Fruit fly (Drosophila melanogaster): ENCODE results near the gene Nin.

DNA sequence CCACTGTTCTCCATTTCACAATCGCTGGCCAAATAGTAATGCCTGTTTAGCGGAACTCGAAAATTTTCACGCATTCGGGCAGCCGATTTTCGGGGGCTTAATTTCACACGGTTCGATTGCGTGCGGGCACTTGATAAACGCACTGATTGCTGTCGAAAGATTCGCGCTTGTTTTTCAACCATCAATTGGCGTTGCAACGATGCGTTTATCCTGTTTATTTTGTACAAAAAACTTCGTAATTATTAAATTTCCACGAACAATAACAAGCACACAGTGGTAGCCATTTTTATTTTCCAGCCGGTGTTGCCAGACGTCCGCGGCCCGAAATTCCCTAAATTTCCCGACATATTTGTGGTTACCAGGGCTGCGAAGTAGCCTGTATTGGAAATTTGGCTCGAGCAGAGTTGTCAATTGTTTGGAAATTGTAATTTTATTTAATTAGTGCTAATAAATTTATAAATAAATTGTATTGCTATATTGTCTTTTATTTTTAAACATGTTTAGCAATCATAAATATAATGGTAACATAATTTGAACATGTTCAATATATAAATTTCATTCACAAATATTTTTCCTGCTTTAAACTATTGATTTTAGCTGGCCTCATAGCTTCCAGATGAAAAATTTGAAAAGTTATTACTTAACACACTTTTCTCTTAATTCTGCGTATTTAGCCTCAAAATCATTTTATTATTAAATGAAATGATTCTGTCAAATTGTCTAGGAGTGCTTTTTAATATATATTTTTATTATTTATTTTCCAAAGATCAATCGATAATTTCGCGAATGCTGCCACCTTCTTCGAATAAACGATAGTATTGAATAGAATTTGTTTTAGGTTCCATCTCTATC, 48.3 kb upstream of the Nin start, which contains the start of the genes Ncoa6 and cype:
- TF ChIP-seq Dll (optimal IDR thresholded peaks at IDR 0.05) (no peak), psq (optimal IDR thresholded peaks at IDR 0.05) (no peak), usp (GFP tag; optimal IDR thresholded peaks at IDR 0.05) (no peak)
